Worm (Caenorhabditis elegans) whole organism, young adult: Measurements from ENCODE around the gene C14B9.3.

ENCODE experiments used
- Y67H2A.10 ChIP-seq: fragments of 200-800 bp; sonication (Bioruptor generic); conservative IDR thresholded peaks from 2 replicates; pipeline ENCODE4 v1.3.6; 2022; ENCODE audit warnings: missing genetic modification reagents, missing genetic modification characterization, missing compliant biosample characterization
- ama-1 ChIP-seq, 3 experiments: fragments of 150-350 bp in 1 of 3; sonication (generic microtip) in 2 of 3; optimal IDR thresholded peaks; 2 replicates each; lab custom pipeline; 2014 to 2018; ENCODE audit warnings: missing biosample characterization in 2 of 3, missing genetic modification characterization in 2 of 3, missing genetic modification reagents in 2 of 3
- atf-7 ChIP-seq: sonication (generic microtip); optimal IDR thresholded peaks from 2 replicates; lab custom pipeline; 2017; ENCODE audit warnings: mild to moderate bottlenecking, missing genetic modification characterization, missing compliant biosample characterization
- efl-1 ChIP-seq: fragments of 150-350 bp; optimal IDR thresholded peaks from 2 replicates; lab custom pipeline; 2014; ENCODE audit warnings: missing biosample characterization, missing genetic modification reagents, missing genetic modification characterization
- egrh-3 ChIP-seq: fragments of 200-800 bp; sonication (Bioruptor generic); IDR thresholded peaks from 2 replicates; pipeline ENCODE4 v1.3.6; 2022; ENCODE audit warnings: missing genetic modification reagents, missing genetic modification characterization, missing compliant biosample characterization
- hlh-26 ChIP-seq: fragments of 200-800 bp; sonication (Bioruptor generic); conservative IDR thresholded peaks from 2 replicates; pipeline ENCODE4 v1.3.6; 2022; ENCODE audit warnings: missing genetic modification reagents, missing genetic modification characterization, missing compliant biosample characterization
- nfya-2 ChIP-seq: fragments of 200-800 bp; sonication (Bioruptor generic); IDR thresholded peaks from 2 replicates; pipeline ENCODE4 v1.3.6; 2022; ENCODE audit warnings: missing genetic modification reagents, missing genetic modification characterization, missing compliant biosample characterization
- nhr-27 ChIP-seq: fragments of 200-800 bp; sonication (Bioruptor generic); optimal IDR thresholded peaks from 2 replicates; lab custom pipeline; 2018; ENCODE audit warnings: mild to moderate bottlenecking, missing genetic modification characterization, moderate library complexity, missing compliant biosample characterization
- nhr-80 ChIP-seq: sonication (generic microtip); optimal IDR thresholded peaks from 2 replicates; lab custom pipeline; 2016; ENCODE audit warnings: missing genetic modification characterization, missing compliant biosample characterization
- unc-130 ChIP-seq: sonication (generic microtip); optimal IDR thresholded peaks from 2 replicates; lab custom pipeline; 2016; ENCODE audit warnings: missing genetic modification reagents, missing genetic modification characterization, missing compliant biosample characterization

ce11 chrIII:8144574-8145065 lies 36.0 kb downstream of the C14B9.3 start, which contains the start of the genes C14B9.8 and mrpl-18:
- TF ChIP-seq nhr-80 (tag; lab: Kevin White, UChicago) (no peak), unc-130 (GFP tag; lab: Kevin White, UChicago) (peak; percentile 73), hlh-26 (GFP tag; lab: Robert Waterston, UW) (no peak), nfya-2 (GFP tag; lab: Robert Waterston, UW) (no peak), efl-1 (GFP tag; lab: Kevin White, UChicago) (no peak), nhr-27 (tag; lab: Kevin White, UChicago) (no peak), Y67H2A.10 (GFP tag; lab: Robert Waterston, UW) (no peak), atf-7 (tag; lab: Kevin White, UChicago) (no peak), egrh-3 (no peak), ama-1 (optimal IDR thresholded peaks at IDR 0.05; lab: Kevin White, UChicago) (no peak), ama-1 (GFP tag; optimal IDR thresholded peaks at IDR 0.05; lab: Kevin White, UChicago) (no peak)
